Fruit fly (Drosophila melanogaster) whole organism, wandering third instar larva: ENCODE data around the gene veli.

ENCODE experiments used
- Abd-B ChIP-seq: fragments of >200 bp; optimal IDR thresholded peaks from 2 replicates; lab custom pipeline; 2017; ENCODE audit warnings: missing biosample characterization, missing genetic modification characterization
- CG32264 ChIP-seq: fragments of 200-800 bp; sonication (Bioruptor generic); optimal IDR thresholded peaks from 2 replicates; lab custom pipeline; 2016; ENCODE audit warnings: missing biosample characterization, missing genetic modification characterization
- CG9705 ChIP-seq: fragments of 200-800 bp; sonication (Bioruptor generic); optimal IDR thresholded peaks from 2 replicates; lab custom pipeline; 2018; ENCODE audit warnings: missing biosample characterization, mild to moderate bottlenecking, missing genetic modification characterization
- CrebA ChIP-seq: fragments of 200-800 bp; sonication (Bioruptor generic); optimal IDR thresholded peaks from 2 replicates; lab custom pipeline; 2016; ENCODE audit warnings: missing biosample characterization, mild to moderate bottlenecking, missing genetic modification characterization, borderline replicate concordance
- Dfd ChIP-seq: fragments of >200 bp; optimal IDR thresholded peaks from 2 replicates; lab custom pipeline; 2017; ENCODE audit warnings: missing biosample characterization, missing genetic modification characterization
- Dif ChIP-seq: fragments of 200-275, 200-300 bp; sonication (Bioruptor generic); optimal IDR thresholded peaks from 2 replicates; lab custom pipeline; 2018; ENCODE audit warnings: missing biosample characterization, missing genetic modification characterization; ENCODE audit not compliant: partially characterized antibody
- GATAd ChIP-seq: sonication (Bioruptor generic); optimal IDR thresholded peaks from 2 replicates; lab custom pipeline; 2016; ENCODE audit warnings: missing biosample characterization, missing genetic modification characterization
- HLH106 ChIP-seq: fragments of 200-800 bp; optimal IDR thresholded peaks from 3 replicates; lab custom pipeline; 2019; ENCODE audit warnings: missing biosample characterization, mild to moderate bottlenecking, missing genetic modification characterization, moderate library complexity
- Hnf4 ChIP-seq: fragments of 200-800 bp; sonication (Bioruptor generic); optimal IDR thresholded peaks from 2 replicates; lab custom pipeline; 2016; ENCODE audit warnings: missing biosample characterization, mild to moderate bottlenecking, missing genetic modification characterization
- Hr78 ChIP-seq: fragments of >200 bp; optimal IDR thresholded peaks from 2 replicates; lab custom pipeline; 2017; ENCODE audit warnings: missing biosample characterization, missing genetic modification characterization
- Hr83 ChIP-seq: fragments of 200-300 bp; sonication (Bioruptor generic); optimal IDR thresholded peaks from 2 replicates; lab custom pipeline; 2016; ENCODE audit warnings: missing biosample characterization, mild to moderate bottlenecking, missing genetic modification characterization, moderate library complexity; ENCODE audit not compliant: poor library complexity, severe bottlenecking
- Jra ChIP-seq: sonication (Bioruptor generic); optimal IDR thresholded peaks from 2 replicates; lab custom pipeline; 2016; ENCODE audit warnings: missing biosample characterization, missing genetic modification characterization
- Mio ChIP-seq: sonication (Bioruptor generic); optimal IDR thresholded peaks from 2 replicates; lab custom pipeline; 2016; ENCODE audit warnings: missing biosample characterization, missing genetic modification characterization
- Myc ChIP-seq: fragments of >200 bp; optimal IDR thresholded peaks from 2 replicates; lab custom pipeline; 2017
- N ChIP-seq: fragments of >200 bp; optimal IDR thresholded peaks from 2 replicates; lab custom pipeline; 2018; ENCODE audit warnings: missing biosample characterization, missing external identifiers, missing genetic modification characterization
- OdsH ChIP-seq: fragments of 200-800 bp; sonication (Bioruptor generic); optimal IDR thresholded peaks from 2 replicates; lab custom pipeline; 2016; ENCODE audit warnings: missing biosample characterization, mild to moderate bottlenecking, missing genetic modification characterization
- Rel ChIP-seq, 2 experiments: fragments of 200-800 bp; sonication (Bioruptor generic) in 1 of 2; optimal IDR thresholded peaks; 2 replicates in 1 of 2; 3 replicates in 1 of 2; lab custom pipeline; 2016 to 2019; ENCODE audit warnings: mild to moderate bottlenecking in 2 of 2, missing biosample characterization in 2 of 2, missing genetic modification characterization in 2 of 2, moderate library complexity in 1 of 2
- Sp1 ChIP-seq: fragments of 200-800 bp; sonication (Bioruptor generic); optimal IDR thresholded peaks from 3 replicates; lab custom pipeline; 2019; ENCODE audit warnings: missing biosample characterization, mild to moderate bottlenecking, missing genetic modification characterization, moderate library complexity
- Vsx2 ChIP-seq: fragments of 200-300, 225-300 bp; sonication (Bioruptor generic); optimal IDR thresholded peaks from 2 replicates; lab custom pipeline; 2018; ENCODE audit warnings: missing biosample characterization, missing genetic modification characterization; ENCODE audit not compliant: partially characterized antibody
- br ChIP-seq: fragments of 200-800 bp; sonication (Bioruptor generic); optimal IDR thresholded peaks from 2 replicates; lab custom pipeline; 2016; ENCODE audit warnings: missing biosample characterization, missing genetic modification characterization
- brk ChIP-seq: fragments of 200-800 bp; sonication (Bioruptor generic); optimal IDR thresholded peaks from 2 replicates; lab custom pipeline; 2016; ENCODE audit warnings: missing biosample characterization, mild to moderate bottlenecking, missing genetic modification characterization
- dl ChIP-seq, 2 experiments: fragments of 175-275, 200-275 bp in 1 of 2; fragments of 200-275 bp in 1 of 2; sonication (Bioruptor generic); optimal IDR thresholded peaks; lab custom pipeline; 2018; ENCODE audit warnings: mild to moderate bottlenecking in 2 of 2, missing biosample characterization in 2 of 2, missing genetic modification characterization in 2 of 2, moderate library complexity in 2 of 2; ENCODE audit not compliant: partially characterized antibody in 2 of 2, insufficient read depth in 1 of 2
- dmrt93B ChIP-seq: fragments of 200-800 bp; sonication (Bioruptor generic); optimal IDR thresholded peaks from 2 replicates; lab custom pipeline; 2018; ENCODE audit warnings: missing biosample characterization, mild to moderate bottlenecking, missing genetic modification characterization
- dsf ChIP-seq: sonication (Bioruptor generic); optimal IDR thresholded peaks from 2 replicates; lab custom pipeline; 2016; ENCODE audit warnings: missing biosample characterization, missing genetic modification characterization, borderline replicate concordance
- ey ChIP-seq: fragments of 200-800 bp; sonication (Bioruptor generic); optimal IDR thresholded peaks from 2 replicates; lab custom pipeline; 2016; ENCODE audit warnings: missing biosample characterization, missing genetic modification characterization
- foxo ChIP-seq, 2 experiments: fragments of 200-800 bp; sonication (Bioruptor generic); optimal IDR thresholded peaks; 2 replicates in 1 of 2; 3 replicates in 1 of 2; lab custom pipeline; 2016 to 2017; ENCODE audit warnings: missing biosample characterization in 2 of 2, missing genetic modification characterization in 2 of 2
- fru ChIP-seq: fragments of 200-800 bp; sonication (Bioruptor generic); optimal IDR thresholded peaks from 3 replicates; lab custom pipeline; 2016; ENCODE audit warnings: missing biosample characterization, mild to moderate bottlenecking, missing genetic modification characterization
- h ChIP-seq: fragments of 200-800 bp; sonication (Bioruptor generic); optimal IDR thresholded peaks from 3 replicates; lab custom pipeline; 2016; ENCODE audit warnings: missing biosample characterization, mild to moderate bottlenecking, missing genetic modification characterization
- jim ChIP-seq: fragments of 175-275, 200-325 bp; sonication (Bioruptor generic); optimal IDR thresholded peaks from 2 replicates; lab custom pipeline; 2016; ENCODE audit warnings: missing biosample characterization, mild to moderate bottlenecking, missing genetic modification characterization
- lola ChIP-seq: fragments of >200 bp; optimal IDR thresholded peaks from 2 replicates; lab custom pipeline; 2017; ENCODE audit warnings: missing biosample characterization, missing genetic modification characterization
- pan ChIP-seq: fragments of >200 bp; optimal IDR thresholded peaks from 2 replicates; lab custom pipeline; 2017
- psq ChIP-seq: fragments of 200-800 bp; sonication (Bioruptor generic); optimal IDR thresholded peaks from 3 replicates; lab custom pipeline; 2017; ENCODE audit warnings: missing biosample characterization, mild to moderate bottlenecking, missing genetic modification characterization, moderate library complexity
- rgr ChIP-seq: fragments of 200-800 bp; sonication (Bioruptor generic); optimal IDR thresholded peaks from 3 replicates; lab custom pipeline; 2016; ENCODE audit warnings: missing biosample characterization, mild to moderate bottlenecking, missing genetic modification characterization
- sage ChIP-seq: fragments of 200-800 bp; sonication (Bioruptor generic); optimal IDR thresholded peaks from 2 replicates; lab custom pipeline; 2016; ENCODE audit warnings: missing biosample characterization, mild to moderate bottlenecking, missing genetic modification characterization
- sv ChIP-seq: fragments of 200-800 bp; sonication (Bioruptor generic); optimal IDR thresholded peaks from 3 replicates; lab custom pipeline; 2016; ENCODE audit warnings: missing biosample characterization, missing genetic modification characterization
- tai ChIP-seq: sonication (Bioruptor generic); optimal IDR thresholded peaks from 2 replicates; lab custom pipeline; 2016; ENCODE audit warnings: missing biosample characterization, missing genetic modification characterization
- usp ChIP-seq: fragments of >200 bp; optimal IDR thresholded peaks from 2 replicates; lab custom pipeline; 2017; ENCODE audit warnings: missing biosample characterization, missing genetic modification characterization
- woc ChIP-seq: sonication (Bioruptor generic); optimal IDR thresholded peaks from 2 replicates; lab custom pipeline; 2016; ENCODE audit warnings: missing biosample characterization, mild to moderate bottlenecking, missing genetic modification characterization

The veli gene

DNA sequence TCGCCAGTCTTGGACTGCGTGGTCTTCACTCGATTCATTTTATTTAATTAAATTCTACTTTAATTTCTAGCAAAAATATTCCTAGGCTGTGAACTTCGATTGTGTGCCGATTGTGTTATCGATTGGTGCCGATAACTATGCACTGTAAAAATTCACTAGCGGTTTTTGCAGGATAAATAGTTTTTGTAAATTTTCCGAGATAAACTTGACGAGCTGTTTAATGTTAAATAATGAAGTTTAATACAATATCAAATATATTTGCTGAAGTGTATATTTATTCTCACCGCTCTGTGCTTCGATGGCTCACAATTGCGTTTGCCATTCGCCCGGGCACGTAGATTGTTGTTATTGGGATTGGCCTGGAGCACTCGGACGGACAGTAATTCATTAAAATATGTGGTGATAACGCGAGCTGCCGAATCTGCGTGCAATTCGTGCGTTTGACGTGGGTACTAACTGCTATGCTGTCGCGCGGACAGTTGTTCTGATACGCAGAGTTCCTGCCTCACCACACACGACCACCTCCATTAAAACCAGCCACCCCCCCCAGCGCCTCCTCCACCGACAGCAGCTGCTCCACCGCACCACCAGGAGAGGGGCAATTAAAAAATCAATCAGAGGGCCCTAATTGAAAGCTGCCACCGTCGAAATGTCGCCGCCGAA, 40.4 kb downstream of the veli start, which contains the start of the genes EMC6 and Hr96:
EMC6 (minus strand) TSS at position 123 of the 663 bp plus-strand sequence.
Hr96 (plus strand) TSS at position 341 of the 663 bp plus-strand sequence.
- TF ChIP-seq GATAd (GFP tag; lab: Kevin White, UChicago) (peak; percentile 84), foxo (GFP tag; optimal IDR thresholded peaks at IDR 0.05; lab: Kevin White, UChicago) (peak; percentile 14 to 94), Dfd (no peak), Rel (GFP tag; optimal IDR thresholded peaks at IDR 0.05; lab: Kevin White, UChicago) (no peak), Rel (tag; optimal IDR thresholded peaks at IDR 0.05; lab: Kevin White, UChicago) (peak; percentile 76), woc (GFP tag; lab: Kevin White, UChicago) (peak; percentile 85), Abd-B (no peak), fru (GFP tag; lab: Kevin White, UChicago) (peak; percentile 93), Hr83 (peak; percentile 98), tai (GFP tag; lab: Kevin White, UChicago) (no peak), Dif (no peak), OdsH (GFP tag; lab: Kevin White, UChicago) (peak; percentile 87), dl (GFP tag; optimal IDR thresholded peaks at IDR 0.05; lab: Kevin White, UChicago; ENCODE audit: insufficient read depth in 1 of 2, partially characterized antibody in 2 of 2) (no peak), Vsx2 (GFP tag; lab: Kevin White, UChicago) (peak; percentile 54), sage (GFP tag; lab: Kevin White, UChicago) (no peak), dmrt93B (GFP tag; lab: Kevin White, UChicago) (no peak), Sp1 (GFP tag; lab: Kevin White, UChicago) (peak; percentile 90), br (peak; percentile 93), HLH106 (peak; percentile 92), CG32264 (GFP tag; lab: Kevin White, UChicago) (peak; percentile 87), Mio (GFP tag; lab: Kevin White, UChicago) (peak; percentile 60), h (peak; percentile 95), Myc (peak; percentile 46), Jra (GFP tag; lab: Kevin White, UChicago) (peak; percentile 93), psq (peak; percentile 83), jim (peak; percentile 70), CG9705 (GFP tag; lab: Kevin White, UChicago) (peak; percentile 88), ey (GFP tag; lab: Kevin White, UChicago) (peak; percentile 92), Hr78 (GFP tag; lab: Kevin White, UChicago) (no peak), CrebA (GFP tag; lab: Kevin White, UChicago) (no peak), pan (no peak), dsf (peak; percentile 85), brk (no peak), N (GFP tag; lab: Kevin White, UChicago) (no peak), rgr (GFP tag; lab: Kevin White, UChicago) (peak; percentile 94), usp (GFP tag; lab: Kevin White, UChicago) (no peak), sv (GFP tag; lab: Kevin White, UChicago) (peak; percentile 95), lola (GFP tag; lab: Kevin White, UChicago) (no peak), Hnf4 (GFP tag; lab: Kevin White, UChicago) (no peak)

DNA sequence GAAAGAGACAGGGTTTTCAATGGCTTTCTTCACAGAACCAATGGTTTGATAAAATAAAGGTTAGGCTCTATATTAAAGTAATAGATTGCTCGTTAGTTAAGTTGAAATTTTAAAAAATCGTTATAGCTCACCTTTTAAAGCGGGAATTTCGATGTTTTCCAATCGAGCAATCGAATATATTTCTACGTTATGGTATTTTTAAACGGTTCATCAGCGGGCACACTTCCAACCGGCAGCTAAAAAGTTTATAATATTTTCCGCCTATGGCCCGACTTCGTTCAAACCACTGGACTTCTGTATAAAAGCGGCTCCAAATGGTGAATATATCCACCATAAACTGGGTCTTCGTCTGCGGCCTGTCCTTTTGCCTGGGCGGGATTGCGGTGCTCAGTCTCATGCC, 42.3 kb downstream of the veli start, which contains the start of gene beta4GalT7:
beta4GalT7 (plus strand) TSS at position 201 of the 400 bp plus-strand sequence.
- TF ChIP-seq Vsx2 (GFP tag; lab: Kevin White, UChicago) (no peak), dsf (no peak), Rel (GFP tag; optimal IDR thresholded peaks at IDR 0.05; lab: Kevin White, UChicago) (no peak), Rel (tag; optimal IDR thresholded peaks at IDR 0.05; lab: Kevin White, UChicago) (no peak), woc (GFP tag; lab: Kevin White, UChicago) (no peak), br (no peak), Abd-B (no peak), Dfd (no peak), lola (GFP tag; lab: Kevin White, UChicago) (no peak), jim (no peak), pan (no peak), usp (GFP tag; lab: Kevin White, UChicago) (no peak), N (GFP tag; lab: Kevin White, UChicago) (no peak), Myc (no peak), Dif (no peak), GATAd (GFP tag; lab: Kevin White, UChicago) (no peak), psq (no peak), fru (GFP tag; lab: Kevin White, UChicago) (no peak)
- TF ChIP-seq, all 38 proteins: peak for 0
